Worm (Caenorhabditis elegans): Measurements from ENCODE around the gene nac-2.
"Not testable (repeated sequence)": the region's sequence is repeated elsewhere in the genome, so short reads cannot be mapped to it uniquely, and the experiment has no call there.

nac-2 gene

ce11 chrIII:9007183-9007582 lies 35.9 kb downstream of the nac-2 start (continued):
- TF ChIP-seq egl-43 (GFP tag; IDR thresholded peaks at IDR 0.05) (no peak), nhr-77 (tag; optimal IDR thresholded peaks at IDR 0.05) (no peak), ceh-28 (tag; optimal IDR thresholded peaks at IDR 0.05) (no peak), ZK546.5 (tag; optimal IDR thresholded peaks at IDR 0.05) (no peak), hlh-30 (tag; optimal IDR thresholded peaks at IDR 0.05; ENCODE audit: insufficient read depth) (peak; percentile 39), daf-16 (GFP tag; optimal IDR thresholded peaks at IDR 0.05) (no peak), daf-16 (tag; optimal IDR thresholded peaks at IDR 0.05) (peak; percentile 79), lin-29 (GFP tag; IDR thresholded peaks at IDR 0.05) (no peak), nhr-11 (tag; optimal IDR thresholded peaks at IDR 0.05) (no peak), cey-2 (tag; optimal IDR thresholded peaks at IDR 0.05; ENCODE audit: borderline replicate concordance, insufficient read depth) (no peak), ceh-82 (tag; optimal IDR thresholded peaks at IDR 0.05) (no peak), ztf-7 (tag; optimal IDR thresholded peaks at IDR 0.05) (no peak), aha-1 (tag) (peak; percentile 71), mdl-1 (tag; optimal IDR thresholded peaks at IDR 0.05) (peak in 1 of 2 experiments; percentile 12)

DNA sequence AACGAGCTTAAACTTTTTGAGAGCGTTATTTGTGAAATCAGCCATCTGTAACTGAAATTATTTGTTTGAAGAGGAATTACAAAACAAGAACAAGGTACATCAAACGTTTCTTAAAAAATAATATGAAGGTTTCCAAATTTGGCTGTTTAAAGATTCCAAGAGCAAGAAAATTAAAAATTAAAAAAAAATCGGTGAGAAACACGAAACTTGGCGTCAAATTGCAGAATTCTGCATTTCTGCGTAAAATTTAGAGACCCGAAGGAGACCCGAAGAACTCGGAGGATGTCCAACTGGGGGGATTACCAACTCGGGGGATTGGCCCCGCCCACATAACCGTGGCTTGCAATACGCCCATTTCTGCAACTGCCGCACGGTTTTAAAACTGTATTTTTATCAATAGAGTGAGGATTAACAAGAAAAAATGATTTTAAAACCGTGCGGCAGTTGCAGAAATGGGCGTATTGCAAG lies 37.2 kb downstream of the nac-2 start, which contains the start of gene rab-6.1:
Gene rab-6.1 (minus strand): TSS at position 51 of the 468 bp plus-strand sequence.
- TF ChIP-seq lin-1 (GFP tag; IDR thresholded peaks at IDR 0.05); nhr-11 (tag; optimal IDR thresholded peaks at IDR 0.05); pqm-1 (tag; optimal IDR thresholded peaks at IDR 0.05): not testable (repeated sequence)

ce11 chrIII:9004658-9005057 lies 38.4 kb downstream of the nac-2 start:
- TF ChIP-seq dpl-1 (GFP tag; optimal IDR thresholded peaks at IDR 0.05) (no peak), pha-4 (GFP tag; IDR thresholded peaks at IDR 0.05) (no peak), pha-4 (tag; optimal IDR thresholded peaks at IDR 0.05) (no peak), zfp-2 (tag; optimal IDR thresholded peaks at IDR 0.05) (no peak), F44E2.7 (GFP tag; IDR thresholded peaks at IDR 0.05) (no peak), aha-1 (tag) (peak; percentile 1)

ce11 chrIII:9002545-9002944 lies 40.6 kb downstream of the nac-2 start, which contains the start of the genes F59B2.15 and zif-1:
F59B2.15 (minus strand) TSS chrIII:9002645.
zif-1 (plus strand) TSS chrIII:9002779.
- TF ChIP-seq hmg-1.1 (GFP tag; IDR thresholded peaks at IDR 0.05) (no peak), F37D6.2 (tag; optimal IDR thresholded peaks at IDR 0.05) (no peak), ces-1 (GFP tag; optimal IDR thresholded peaks at IDR 0.05) (no peak), nhr-237 (tag; optimal IDR thresholded peaks at IDR 0.05) (no peak), hif-1 (tag; optimal IDR thresholded peaks at IDR 0.05) (no peak), daf-19 (GFP tag; conservative IDR thresholded peaks at IDR 0.05) (no peak), zag-1 (tag; optimal IDR thresholded peaks at IDR 0.05) (no peak), attf-4 (tag; optimal IDR thresholded peaks at IDR 0.05) (no peak), Y75B8A.6 (GFP tag; IDR thresholded peaks at IDR 0.05) (no peak), php-3 (GFP tag; IDR thresholded peaks at IDR 0.05) (no peak), daf-8 (GFP tag; IDR thresholded peaks at IDR 0.05) (no peak), zip-2 (tag; optimal IDR thresholded peaks at IDR 0.05) (no peak), ctbp-1 (GFP tag; IDR thresholded peaks at IDR 0.05) (no peak), set-16 (GFP tag; IDR thresholded peaks at IDR 0.05) (no peak)

- TF ChIP-seq snpc-1.2 (GFP tag; IDR thresholded peaks at IDR 0.05) (no peak), nhr-237 (tag; optimal IDR thresholded peaks at IDR 0.05) (no peak), hlh-30 (tag; optimal IDR thresholded peaks at IDR 0.05; ENCODE audit: insufficient read depth) (no peak), ctbp-1 (GFP tag; IDR thresholded peaks at IDR 0.05) (no peak), F49E8.2 (tag; optimal IDR thresholded peaks at IDR 0.05; ENCODE audit: borderline replicate concordance) (no peak), nhr-111 (GFP tag; optimal IDR thresholded peaks at IDR 0.05) (no peak), egl-43 (GFP tag; IDR thresholded peaks at IDR 0.05) (no peak), zip-2 (tag; optimal IDR thresholded peaks at IDR 0.05) (no peak), hlh-11 (tag; optimal IDR thresholded peaks at IDR 0.05) (no peak), ceh-32 (tag; optimal IDR thresholded peaks at IDR 0.05; ENCODE audit: poor library complexity) (no peak), set-16 (GFP tag; IDR thresholded peaks at IDR 0.05) (no peak), daf-16 (GFP tag; optimal IDR thresholded peaks at IDR 0.05) (no peak), daf-16 (tag; optimal IDR thresholded peaks at IDR 0.05) (no peak), dmd-8 (GFP tag; IDR thresholded peaks at IDR 0.05) (no peak), jun-1 (tag; optimal IDR thresholded peaks at IDR 0.05) (no peak), egl-27 (tag; optimal IDR thresholded peaks at IDR 0.05) (no peak), tag-97 (GFP tag; IDR thresholded peaks at IDR 0.05) (no peak), zip-11 (GFP tag; IDR thresholded peaks at IDR 0.05) (no peak), php-3 (GFP tag; IDR thresholded peaks at IDR 0.05) (no peak)
Observed at ce11 chrIII:9001899-9002298, 41.2 kb downstream of the nac-2 start, which contains the start of gene rpn-6.2. rpn-6.2 (minus strand) TSS chrIII:9001999.
